Worm (Caenorhabditis elegans): Measurements from ENCODE around the gene sdz-21.

sdz-21 gene

DNA sequence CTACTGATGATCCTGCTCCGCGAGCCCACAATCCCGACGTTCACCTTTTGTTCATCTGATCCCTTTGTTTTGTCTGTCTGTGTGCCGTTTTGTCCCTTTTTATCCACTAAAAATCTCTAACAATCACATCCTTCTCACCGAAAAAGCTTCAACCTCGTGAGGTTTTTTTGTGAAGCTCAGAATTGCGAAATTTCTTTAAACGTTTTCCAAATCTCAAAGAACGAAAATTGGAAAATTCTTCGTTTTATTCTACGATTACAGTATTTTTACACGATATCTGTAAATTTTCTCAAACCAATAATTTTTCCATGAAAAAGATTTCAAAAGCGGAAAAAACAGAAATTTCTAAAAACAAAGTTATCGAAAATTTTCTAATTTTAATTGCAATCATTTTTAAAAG, 17.4 kb upstream of the sdz-21 start:
- TF ChIP-seq unc-62 (GFP tag; optimal IDR thresholded peaks at IDR 0.05), result no peak

DNA sequence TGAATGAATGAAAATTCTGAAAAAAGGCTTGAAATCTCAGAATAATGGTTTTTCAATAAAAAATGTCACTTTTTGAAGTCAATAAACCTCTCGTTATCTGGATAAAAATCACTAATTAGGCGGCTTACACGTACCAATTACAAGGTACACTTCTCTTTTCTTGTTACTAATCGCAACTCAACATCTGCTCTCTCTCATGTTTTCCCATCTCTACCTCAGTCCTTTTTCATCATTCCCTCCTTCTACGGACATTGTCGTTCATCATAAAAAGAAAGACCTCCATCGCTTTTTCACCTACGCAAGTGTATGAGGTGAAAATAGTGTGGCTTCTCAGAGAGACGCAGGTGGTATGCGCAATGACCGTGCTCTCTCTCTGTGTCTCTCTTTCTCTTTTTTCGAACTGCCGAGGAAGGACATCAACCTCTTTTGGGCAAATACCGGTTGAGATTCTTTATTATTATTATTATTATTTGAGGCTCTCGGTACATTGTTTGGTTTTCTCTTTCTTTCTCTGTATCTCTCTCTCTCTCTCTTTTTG, 11.2 kb upstream of the sdz-21 start:
- TF ChIP-seq unc-62 (GFP tag; optimal IDR thresholded peaks at IDR 0.05), result no peak

DNA sequence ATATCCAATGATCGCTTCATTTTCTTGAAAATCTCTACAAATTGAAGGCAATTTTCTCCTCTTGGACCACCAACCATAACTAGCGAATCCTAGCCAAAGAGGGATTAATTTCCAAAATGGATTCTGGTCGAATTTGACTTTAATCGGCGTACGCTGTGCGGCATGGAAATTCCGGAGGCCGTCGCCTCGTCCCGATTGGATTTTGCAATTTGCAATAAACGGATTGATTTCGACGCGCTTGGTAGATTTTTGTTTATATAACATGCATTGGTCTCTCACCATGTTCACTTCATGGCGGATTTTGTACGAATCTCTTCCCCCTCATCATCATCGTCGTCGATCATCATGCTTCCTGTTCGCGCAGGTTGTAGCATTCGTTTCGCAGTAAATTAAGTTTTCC, 8.9 kb upstream of the sdz-21 start:
- TF ChIP-seq unc-62 (GFP tag; optimal IDR thresholded peaks at IDR 0.05), result no peak

DNA sequence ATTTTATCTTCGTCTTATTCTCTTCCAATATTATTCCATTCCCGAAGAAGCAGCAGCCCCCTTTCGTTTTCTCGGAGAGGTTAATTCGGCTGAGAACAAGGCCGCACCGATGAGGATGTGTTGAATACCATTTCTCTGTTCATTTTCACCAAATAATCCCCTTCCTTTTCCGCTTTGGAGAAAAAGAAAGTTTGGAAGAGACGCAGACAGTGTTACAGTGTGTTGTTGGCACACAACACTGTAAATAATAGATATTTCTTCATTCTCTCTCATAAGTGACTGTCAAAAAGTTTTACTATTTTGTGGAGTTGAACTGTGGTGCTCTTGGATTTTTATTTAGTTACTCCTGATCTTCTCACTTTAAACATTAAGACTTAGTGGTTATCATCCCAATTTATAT, 8.4 kb upstream of the sdz-21 start:
- TF ChIP-seq unc-62 (GFP tag; optimal IDR thresholded peaks at IDR 0.05), result no peak

DNA sequence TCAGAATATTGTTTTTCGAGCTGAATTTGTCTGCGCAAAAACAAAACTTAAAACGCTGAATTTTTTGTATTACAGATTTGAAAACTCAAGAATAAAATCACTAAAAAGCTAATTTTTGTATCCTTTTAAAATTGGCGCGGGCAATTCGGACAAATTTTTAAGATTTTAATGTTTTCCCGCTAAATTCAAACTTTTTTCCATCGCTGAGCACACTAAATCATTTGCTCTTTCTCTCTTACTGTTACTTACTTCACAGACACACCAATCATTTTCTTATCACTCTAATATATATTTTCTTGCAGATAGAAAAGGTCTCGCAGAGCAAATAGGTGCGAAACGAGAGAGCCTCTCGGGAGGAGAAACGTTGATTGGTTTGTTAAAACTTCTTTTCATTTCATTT, 7.1 kb upstream of the sdz-21 start, which contains the start of gene par-3:
Gene par-3, plus strand, starts transcription at position 301 of the 400 bp plus-strand sequence.
- TF ChIP-seq unc-62 (GFP tag; optimal IDR thresholded peaks at IDR 0.05), result no peak

DNA sequence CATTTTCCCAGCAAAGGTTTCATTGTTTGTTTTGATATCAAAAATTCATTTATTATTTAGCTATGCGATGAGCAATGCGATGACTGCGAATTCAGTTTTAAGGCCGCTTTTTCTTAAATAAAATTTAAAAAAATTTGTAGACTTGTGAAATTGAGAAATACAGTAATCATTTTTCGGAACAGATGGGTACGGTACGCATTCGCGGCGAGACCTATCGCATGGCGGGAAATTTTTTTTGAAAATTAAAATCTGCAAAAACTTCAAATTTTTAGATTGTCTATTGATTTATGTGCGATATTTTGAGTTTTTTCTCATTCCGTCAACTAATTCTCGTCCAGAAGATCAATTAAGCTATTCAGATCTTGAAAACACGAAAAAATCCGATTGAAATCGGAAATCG, 6.7 kb upstream of the sdz-21 start:
- no peak for TF ChIP-seq unc-62 (GFP tag; optimal IDR thresholded peaks at IDR 0.05)

DNA sequence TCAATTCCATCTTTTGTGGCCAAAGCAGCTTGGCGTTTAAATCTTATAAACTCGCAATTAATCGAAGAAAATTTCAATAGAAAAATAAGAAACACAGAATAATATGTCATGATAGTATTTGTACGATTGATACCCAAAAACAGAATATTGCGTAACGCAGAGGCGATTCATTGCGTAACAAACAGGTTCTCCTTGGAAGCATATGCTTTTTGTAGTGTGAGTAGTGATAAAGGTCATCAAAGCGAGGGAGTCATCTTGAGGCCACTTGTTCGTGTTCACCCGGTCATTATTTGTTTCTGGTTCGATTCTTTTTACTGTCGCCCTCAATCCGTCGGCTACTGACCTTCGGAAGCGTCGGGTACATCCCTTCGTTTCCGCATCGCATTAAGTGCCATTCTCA, 4.1 kb upstream of the sdz-21 start, which contains the start of gene F54E7.6:
Gene F54E7.6, minus strand, starts transcription at position 110 of the 400 bp plus-strand sequence.
- no peak for TF ChIP-seq unc-62 (GFP tag; optimal IDR thresholded peaks at IDR 0.05)

DNA sequence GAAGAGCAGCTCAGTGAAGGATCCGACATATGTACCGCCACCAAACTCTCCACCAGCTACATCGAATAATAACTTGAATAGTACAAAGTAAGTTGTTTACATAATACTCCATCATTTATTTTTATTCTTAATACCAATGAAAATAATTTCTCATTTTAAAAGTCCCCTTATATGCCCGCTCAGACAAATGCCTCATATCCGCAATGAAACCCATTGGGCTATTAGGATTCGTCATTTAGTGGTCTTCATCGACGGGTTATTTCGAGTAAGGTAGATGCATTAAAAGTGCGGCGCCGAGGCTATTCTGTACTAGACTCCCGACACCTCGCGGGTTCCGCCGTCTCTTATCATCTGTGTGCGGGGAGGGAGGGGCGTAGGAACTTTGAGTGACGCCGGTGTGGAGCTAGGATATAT, 3.1 kb downstream of the sdz-21 start:
- TF ChIP-seq unc-62 (GFP tag; optimal IDR thresholded peaks at IDR 0.05), result no peak

DNA sequence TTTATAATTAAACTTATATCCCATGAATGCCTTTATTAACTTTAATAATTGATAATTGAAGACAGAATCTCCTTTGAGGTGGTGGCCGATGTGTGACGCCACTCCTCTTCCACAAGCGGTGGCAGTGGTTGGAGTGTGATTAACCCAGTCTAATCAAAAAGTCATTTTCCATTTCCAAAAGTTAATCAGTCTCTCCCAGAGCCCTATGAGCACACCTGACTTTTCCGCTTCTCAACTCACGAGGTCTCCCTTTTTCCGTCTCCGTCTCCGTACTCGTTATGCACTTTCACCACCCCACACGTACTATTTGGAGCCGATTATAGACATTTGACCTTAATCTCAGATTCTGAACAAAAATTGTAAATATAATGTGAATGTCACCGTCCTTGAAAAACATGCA, 14.1 kb downstream of the sdz-21 start:
- TF ChIP-seq unc-62 (GFP tag; optimal IDR thresholded peaks at IDR 0.05), result no peak

DNA sequence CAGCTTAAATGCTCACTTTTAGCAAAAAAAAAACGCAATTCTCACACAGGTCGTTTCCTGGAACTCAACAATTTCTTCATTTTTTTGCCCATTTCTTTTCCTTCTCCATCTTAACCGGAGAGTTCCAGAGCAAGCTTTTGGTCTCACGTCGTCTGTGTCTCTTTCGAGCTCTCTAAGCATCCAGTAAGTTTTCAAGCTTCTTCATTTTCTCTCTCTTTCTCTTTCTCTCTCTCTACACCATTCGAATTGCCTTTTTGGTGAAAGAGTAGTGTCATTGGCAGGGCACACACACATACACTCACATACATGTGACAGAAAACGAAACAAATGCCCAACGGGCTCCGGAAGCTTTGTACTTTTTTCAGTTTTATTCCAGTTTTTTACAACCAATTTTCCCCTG, 16.9 kb downstream of the sdz-21 start:
- TF ChIP-seq unc-62 (GFP tag; optimal IDR thresholded peaks at IDR 0.05), result no peak

DNA sequence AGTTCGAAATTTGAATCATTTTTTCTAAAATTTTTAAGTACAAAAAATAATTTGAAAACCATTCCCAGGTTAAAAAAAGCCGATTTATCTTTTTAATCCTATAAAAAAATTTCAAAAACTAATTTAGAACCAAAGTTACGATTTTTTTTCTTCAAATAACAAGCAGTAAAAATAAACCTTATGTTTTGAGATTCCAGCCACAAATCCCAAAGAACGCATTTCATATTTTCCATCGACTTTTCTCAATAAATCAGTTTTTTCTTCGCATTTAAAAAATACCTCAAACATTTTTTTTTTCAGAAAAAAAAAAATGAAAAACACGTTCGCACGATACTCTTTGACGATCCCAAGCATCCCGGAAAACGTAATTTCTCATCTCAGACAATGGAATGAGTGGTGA, 21.7 kb downstream of the sdz-21 start, which contains the start of gene ckk-1:
Gene ckk-1, plus strand, starts transcription at position 301 of the 400 bp plus-strand sequence.
- no peak for TF ChIP-seq unc-62 (GFP tag; optimal IDR thresholded peaks at IDR 0.05)

DNA sequence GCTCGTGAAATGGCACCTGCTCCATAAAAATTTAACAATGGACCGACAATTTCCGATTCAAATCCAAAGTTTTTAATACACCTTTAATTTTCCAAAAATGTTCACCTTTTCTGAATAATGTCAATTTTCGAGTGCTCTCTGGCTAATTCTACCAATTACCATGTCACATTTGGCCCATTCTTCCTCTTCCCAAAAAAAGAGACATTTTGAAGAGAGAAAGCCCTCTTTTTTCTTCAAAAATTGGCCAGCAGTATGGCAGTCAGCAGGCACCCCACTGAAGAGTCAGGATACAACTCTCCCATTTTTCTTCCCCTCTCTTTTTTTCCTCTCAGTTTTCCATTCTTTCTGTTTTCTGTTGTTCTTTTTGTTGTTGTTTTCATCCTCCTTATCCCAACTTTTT, 22.3 kb downstream of the sdz-21 start:
- no peak for TF ChIP-seq unc-62 (GFP tag; optimal IDR thresholded peaks at IDR 0.05)

DNA sequence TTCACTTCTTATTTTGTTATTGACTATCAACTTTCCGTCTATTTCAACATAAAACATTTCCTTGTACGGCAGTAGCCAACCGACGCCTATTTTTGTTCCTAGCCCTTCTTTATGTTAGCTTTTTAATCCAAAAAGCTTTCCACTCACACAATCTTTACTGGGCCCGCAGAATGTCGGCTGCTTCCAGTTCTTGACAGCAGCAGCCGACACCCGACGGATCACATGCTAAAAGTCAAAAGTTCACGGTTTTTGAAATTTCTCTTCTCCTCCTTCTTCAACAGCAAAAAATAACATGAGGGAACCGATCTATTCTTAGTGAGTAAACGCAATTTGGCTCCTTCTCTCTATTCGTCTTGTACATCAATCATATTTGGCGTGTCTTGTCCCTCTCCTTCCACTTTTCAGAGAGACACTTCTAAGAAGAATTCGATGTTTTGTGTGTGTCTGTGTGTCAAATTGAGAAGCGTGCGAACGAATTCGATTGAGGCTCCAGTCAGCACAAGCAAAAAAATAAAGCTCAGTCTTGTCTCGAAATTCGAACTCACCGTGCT, 24.3 kb downstream of the sdz-21 start:
- TF ChIP-seq unc-62 (GFP tag; optimal IDR thresholded peaks at IDR 0.05), result no peak

DNA sequence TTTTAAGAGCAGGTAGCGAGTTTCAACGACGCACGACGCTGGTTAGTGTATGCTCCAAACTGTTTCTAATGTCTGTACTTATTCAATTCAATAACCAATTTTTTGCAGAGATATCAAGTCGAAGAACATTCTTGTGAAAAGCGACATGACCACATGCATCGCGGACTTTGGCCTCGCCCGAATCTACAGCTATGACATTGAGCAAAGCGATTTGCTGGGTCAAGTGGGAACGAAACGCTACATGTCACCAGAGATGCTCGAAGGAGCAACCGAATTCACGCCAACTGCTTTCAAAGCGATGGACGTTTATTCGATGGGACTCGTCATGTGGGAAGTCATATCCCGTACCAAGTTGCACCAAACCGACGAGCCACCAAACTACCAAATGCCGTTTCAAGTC, 26.5 kb downstream of the sdz-21 start:
- TF ChIP-seq unc-62 (GFP tag; optimal IDR thresholded peaks at IDR 0.05), result no peak

DNA sequence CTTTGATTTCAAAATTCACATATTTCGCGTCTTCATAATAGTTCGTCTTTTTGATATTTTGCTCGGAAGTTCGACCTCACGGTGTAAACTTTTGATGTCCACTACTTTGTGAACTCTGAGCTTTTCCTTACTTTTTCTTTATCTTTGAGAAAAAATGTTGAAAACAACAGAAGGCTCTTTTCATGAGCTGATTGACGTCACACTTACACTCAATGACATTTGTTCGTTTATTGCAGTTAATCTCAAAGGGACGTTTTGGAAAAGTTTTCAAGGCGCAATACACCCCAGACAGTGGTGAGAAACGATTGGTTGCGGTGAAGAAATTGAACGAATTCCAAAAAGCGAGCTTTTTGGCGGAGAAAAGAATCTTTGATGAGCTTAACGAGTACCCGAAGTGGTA, 27.6 kb downstream of the sdz-21 start:
- TF ChIP-seq unc-62 (GFP tag; optimal IDR thresholded peaks at IDR 0.05), result no peak

DNA sequence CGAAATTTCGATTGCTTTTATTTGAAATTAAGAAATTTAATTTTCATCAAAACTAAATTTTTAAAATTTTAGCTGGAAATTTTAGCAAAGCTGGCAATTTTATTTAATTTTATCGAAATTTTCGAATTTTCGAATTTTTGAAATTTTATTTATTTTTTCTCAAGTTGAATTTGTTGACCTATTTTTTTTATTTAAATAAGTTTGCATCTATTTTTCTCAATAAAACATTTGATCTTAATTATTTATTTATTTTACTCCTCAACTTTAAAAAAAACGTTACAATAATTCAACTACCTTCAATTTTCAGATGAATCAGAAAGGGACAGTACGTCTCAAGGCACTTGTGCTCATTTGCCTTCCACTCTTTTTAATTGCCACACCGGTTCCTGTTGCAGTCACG, 32.0 kb downstream of the sdz-21 start, which contains the start of gene daf-4:
Gene daf-4, plus strand, starts transcription at position 301 of the 400 bp plus-strand sequence.
- TF ChIP-seq unc-62 (GFP tag; optimal IDR thresholded peaks at IDR 0.05), result no peak

DNA sequence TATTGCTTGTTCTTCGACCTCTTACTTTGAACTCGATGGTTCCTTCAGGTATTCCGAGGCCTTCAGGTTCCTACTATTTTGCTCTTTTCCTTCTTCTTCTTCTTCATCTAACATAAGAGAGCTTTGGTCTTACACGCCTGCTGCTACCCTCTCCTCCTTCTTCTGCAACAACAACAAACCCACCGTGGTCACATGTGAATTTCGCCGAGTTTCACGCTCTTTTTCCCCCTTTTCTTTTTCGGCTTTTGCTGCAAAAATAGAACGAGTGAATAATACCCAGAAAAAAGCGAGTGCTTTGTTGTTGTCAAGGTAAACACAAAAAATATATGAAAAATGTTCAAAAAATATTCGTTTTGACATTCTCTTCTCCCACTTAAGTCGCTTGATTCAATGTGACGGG, 33.4 kb downstream of the sdz-21 start:
- no peak for TF ChIP-seq unc-62 (GFP tag; optimal IDR thresholded peaks at IDR 0.05)
